Worm (Caenorhabditis elegans) whole organism, midembryonic: Measurements from ENCODE around the gene ints-7.

Experiments used
- T22C8.4 ChIP-seq: fragments of 200-800 bp; sonication (Bioruptor generic); IDR thresholded peaks from 2 replicates; pipeline ENCODE4 v1.3.6; 2022; ENCODE audit warnings: missing genetic modification characterization, missing compliant biosample characterization
- cog-1 ChIP-seq: sonication (generic microtip); optimal IDR thresholded peaks from 2 replicates; lab custom pipeline; 2016; ENCODE audit warnings: missing genetic modification characterization, missing compliant biosample characterization
- flt-1 ChIP-seq: fragments of 200-800 bp; sonication (Bioruptor generic); IDR thresholded peaks from 2 replicates; pipeline ENCODE4 v1.3.6; 2022; ENCODE audit warnings: missing genetic modification characterization, missing compliant biosample characterization
- klf-2 ChIP-seq: fragments of 200-800 bp; sonication (Bioruptor generic); conservative IDR thresholded peaks from 2 replicates; pipeline ENCODE4 v1.3.6; 2022; ENCODE audit warnings: missing genetic modification reagents, missing genetic modification characterization, missing compliant biosample characterization
- med-1 ChIP-seq: sonication (generic microtip); optimal IDR thresholded peaks from 2 replicates; lab custom pipeline; 2017; ENCODE audit warnings: missing genetic modification characterization, mild to moderate bottlenecking, missing compliant biosample characterization, antibody characterized with exemption, missing genetic modification reagents; ENCODE audit not compliant: insufficient read depth
- ref-1 ChIP-seq: fragments of 200-800 bp; sonication (Bioruptor generic); conservative IDR thresholded peaks from 2 replicates; pipeline ENCODE4 v1.3.6; 2022; ENCODE audit warnings: missing genetic modification reagents, missing genetic modification characterization, missing compliant biosample characterization
- tab-1 ChIP-seq: fragments of 200-800 bp; sonication (Bioruptor generic); IDR thresholded peaks from 2 replicates; pipeline ENCODE4 v1.3.6; 2022; ENCODE audit warnings: missing genetic modification characterization, missing compliant biosample characterization
- ztf-23 ChIP-seq: fragments of 200-800 bp; sonication (Bioruptor generic); IDR thresholded peaks from 2 replicates; pipeline ENCODE4 v1.3.6; 2022; ENCODE audit warnings: missing genetic modification reagents, missing genetic modification characterization, missing compliant biosample characterization
- ztf-29 ChIP-seq: fragments of 200-800 bp; sonication (Bioruptor generic); IDR thresholded peaks from 2 replicates; pipeline ENCODE4 v1.3.6; 2022; ENCODE audit warnings: missing genetic modification reagents, missing genetic modification characterization, missing compliant biosample characterization

The ints-7 gene

ce11 chrII:11566970-11567711 is 15.5 kb upstream of the ints-7 start, which contains the start of gene F54D5.5:
Gene F54D5.5 (minus strand): TSS chrII:11567020.
- TF ChIP-seq cog-1 = peak; percentile 70
- peak; percentile 47; the same call in 1 of the 2 replicates for TF ChIP-seq ztf-23
- no peak for TF ChIP-seq T22C8.4
- TF ChIP-seq med-1 (GFP tag; lab: Kevin White, UChicago) = no peak
- TF ChIP-seq klf-2 (GFP tag; lab: Robert Waterston, UW) = no peak
- no peak for TF ChIP-seq ztf-29 (GFP tag; lab: Robert Waterston, UW)
- peak; percentile 72; the same call in 1 of the 2 replicates for TF ChIP-seq flt-1 (GFP tag; lab: Robert Waterston, UW)
- 0 out of 2 replicates have a peak, but pooled peaks have one; percentile 65 for TF ChIP-seq tab-1 (GFP tag; lab: Robert Waterston, UW)
- no peak for TF ChIP-seq ref-1 (GFP tag; lab: Robert Waterston, UW)

- TF ChIP-seq tab-1 (GFP tag; lab: Robert Waterston, UW) = no peak
- no peak for TF ChIP-seq flt-1 (GFP tag; lab: Robert Waterston, UW)
- no peak for TF ChIP-seq ztf-29 (GFP tag; lab: Robert Waterston, UW)
- no peak for TF ChIP-seq ref-1 (GFP tag; lab: Robert Waterston, UW)
- TF ChIP-seq klf-2 (GFP tag; lab: Robert Waterston, UW) = no peak
- no peak for TF ChIP-seq T22C8.4
These were observed 14.0 kb upstream of the ints-7 start for ce11 chrII:11568670-11569069.

ce11 chrII:11569213-11569868 is 13.3 kb upstream of the ints-7 start, which contains the start of the genes F54D5.23 and F54D5.4:
Gene F54D5.23 (minus strand): TSS chrII:11569287.
Gene F54D5.4 (plus strand): TSS chrII:11569818.
- TF ChIP-seq ztf-23 (no peak), ref-1 (GFP tag; lab: Robert Waterston, UW) (no peak), T22C8.4 (no peak), tab-1 (GFP tag; lab: Robert Waterston, UW) (no peak), klf-2 (GFP tag; lab: Robert Waterston, UW) (no peak), ztf-29 (GFP tag; lab: Robert Waterston, UW) (no peak), flt-1 (GFP tag; lab: Robert Waterston, UW) (no peak), cog-1 (no peak), med-1 (GFP tag; lab: Kevin White, UChicago) (no peak)

- TF ChIP-seq klf-2 (GFP tag; lab: Robert Waterston, UW) = no peak
- no peak for TF ChIP-seq ztf-29 (GFP tag; lab: Robert Waterston, UW)
- TF ChIP-seq med-1 (GFP tag; lab: Kevin White, UChicago) = no peak
- no peak for TF ChIP-seq ztf-23
- no peak for TF ChIP-seq flt-1 (GFP tag; lab: Robert Waterston, UW)
- no peak for TF ChIP-seq cog-1
These were observed 11.3 kb upstream of the ints-7 start, which contains the start of gene F54D5.3 for ce11 chrII:11571260-11571854. Gene F54D5.3 (plus strand): TSS chrII:11571805.

ce11 chrII:11572944-11573343 is 9.7 kb upstream of the ints-7 start, which contains the start of gene F54D5.2:
Gene F54D5.2 (plus strand): TSS chrII:11573180.
- no peak for TF ChIP-seq med-1 (GFP tag; lab: Kevin White, UChicago)
- TF ChIP-seq cog-1 = no peak
- TF ChIP-seq ztf-23 = no peak
- no peak for TF ChIP-seq T22C8.4
- no peak for TF ChIP-seq klf-2 (GFP tag; lab: Robert Waterston, UW)
- no peak for TF ChIP-seq tab-1 (GFP tag; lab: Robert Waterston, UW)
- TF ChIP-seq flt-1 (GFP tag; lab: Robert Waterston, UW) = no peak
- TF ChIP-seq ztf-29 (GFP tag; lab: Robert Waterston, UW) = no peak
- TF ChIP-seq ref-1 (GFP tag; lab: Robert Waterston, UW) = no peak

- TF ChIP-seq flt-1 (GFP tag; lab: Robert Waterston, UW) = no peak
- no peak for TF ChIP-seq ref-1 (GFP tag; lab: Robert Waterston, UW)
- no peak for TF ChIP-seq klf-2 (GFP tag; lab: Robert Waterston, UW)
- TF ChIP-seq ztf-23 = no peak
- no peak for TF ChIP-seq tab-1 (GFP tag; lab: Robert Waterston, UW)
- no peak for TF ChIP-seq med-1 (GFP tag; lab: Kevin White, UChicago)
- TF ChIP-seq T22C8.4 = no peak
- no peak for TF ChIP-seq cog-1
- TF ChIP-seq ztf-29 (GFP tag; lab: Robert Waterston, UW) = no peak
These were observed 5.3 kb upstream of the ints-7 start, which contains the start of gene pcs-1 for ce11 chrII:11577397-11577796. Gene pcs-1 (minus strand): TSS chrII:11577740.

ce11 chrII:11577861-11578260 is 4.8 kb upstream of the ints-7 start:
- TF ChIP-seq T22C8.4 (no peak), klf-2 (GFP tag; lab: Robert Waterston, UW) (no peak), flt-1 (GFP tag; lab: Robert Waterston, UW) (no peak), cog-1 (no peak), tab-1 (GFP tag; lab: Robert Waterston, UW) (no peak), ref-1 (GFP tag; lab: Robert Waterston, UW) (no peak), ztf-29 (GFP tag; lab: Robert Waterston, UW) (no peak), ztf-23 (no peak), med-1 (GFP tag; lab: Kevin White, UChicago) (no peak)

- TF ChIP-seq ref-1 (GFP tag; lab: Robert Waterston, UW) (no peak), med-1 (GFP tag; lab: Kevin White, UChicago) (no peak), tab-1 (GFP tag; lab: Robert Waterston, UW) (no peak), ztf-23 (no peak), T22C8.4 (no peak), cog-1 (no peak), klf-2 (GFP tag; lab: Robert Waterston, UW) (no peak), ztf-29 (GFP tag; lab: Robert Waterston, UW) (no peak), flt-1 (GFP tag; lab: Robert Waterston, UW) (no peak)
These were observed 4.3 kb upstream of the ints-7 start, which contains the start of gene smc-6 for ce11 chrII:11578327-11578726. Gene smc-6 (plus strand): TSS chrII:11578716.
